Fruit fly (Drosophila melanogaster) whole organism, embryonic: Measurements from ENCODE around the gene Tfb4.

ENCODE experiments used
- Awh ChIP-seq: fragments of 200-800 bp; sonication (Bioruptor generic); IDR thresholded peaks from 2 replicates; pipeline ENCODE4, ENCODE4 v1.3.6; 2022; ENCODE audit warnings: missing biosample characterization, missing genetic modification characterization
- Bdp1 ChIP-seq: fragments of 200-800 bp; sonication (Bioruptor generic); optimal IDR thresholded peaks from 3 replicates; lab custom pipeline; 2016; ENCODE audit warnings: missing biosample characterization, missing genetic modification characterization
- C15 ChIP-seq: fragments of 200-800 bp; sonication (Bioruptor generic); IDR thresholded peaks from 3 replicates; pipeline ENCODE4 v1.3.6; 2022; ENCODE audit warnings: missing biosample characterization, missing genetic modification characterization
- CG10209 ChIP-seq: fragments of 200-800 bp; sonication (Bioruptor generic); optimal IDR thresholded peaks from 3 replicates; lab custom pipeline; 2017; ENCODE audit warnings: missing biosample characterization, mild to moderate bottlenecking, missing genetic modification characterization, missing genetic modification reagents
- CG10543 ChIP-seq: fragments of 200-800 bp; sonication (Bioruptor generic); optimal IDR thresholded peaks from 3 replicates; lab custom pipeline; 2017; ENCODE audit warnings: missing biosample characterization, mild to moderate bottlenecking, missing genetic modification characterization, moderate library complexity
- CG13775 ChIP-seq: fragments of 200-800 bp; sonication (Bioruptor generic); optimal IDR thresholded peaks from 3 replicates; lab custom pipeline; 2017; ENCODE audit warnings: missing biosample characterization, mild to moderate bottlenecking, missing genetic modification characterization
- CG14667 ChIP-seq: fragments of 200-800 bp; sonication (Bioruptor generic); IDR thresholded peaks from 2 replicates; pipeline ENCODE4 v1.3.6; 2022; ENCODE audit warnings: missing biosample characterization, missing genetic modification characterization
- CG15601 ChIP-seq: fragments of 200-800 bp; sonication (Bioruptor generic); optimal IDR thresholded peaks from 3 replicates; lab custom pipeline; 2019; ENCODE audit warnings: missing biosample characterization, mild to moderate bottlenecking, missing genetic modification characterization, moderate library complexity
- CG17328 ChIP-seq: fragments of 200-800 bp; sonication (Bioruptor generic); IDR thresholded peaks from 2 replicates; pipeline ENCODE4 v1.3.6; 2022; ENCODE audit warnings: missing biosample characterization, missing genetic modification characterization
- CG17829 ChIP-seq: fragments of 200-800 bp; optimal IDR thresholded peaks from 2 replicates; lab custom pipeline; 2019; ENCODE audit warnings: missing biosample characterization, mild to moderate bottlenecking, missing genetic modification characterization, moderate library complexity
- CG1792 ChIP-seq: fragments of 200-800 bp; sonication (Bioruptor generic); optimal IDR thresholded peaks from 2 replicates; lab custom pipeline; 2016; ENCODE audit warnings: missing biosample characterization, missing genetic modification characterization
- CG18619 ChIP-seq: fragments of 200-800 bp; sonication (Bioruptor generic); optimal IDR thresholded peaks from 3 replicates; lab custom pipeline; 2017; ENCODE audit warnings: missing biosample characterization, mild to moderate bottlenecking, missing genetic modification characterization
- CG3065 ChIP-seq: fragments of 200-800 bp; sonication (Bioruptor generic); optimal IDR thresholded peaks from 2 replicates; lab custom pipeline; 2016; ENCODE audit warnings: missing biosample characterization, missing genetic modification characterization
- CG31441 ChIP-seq: fragments of 200-800 bp; sonication (Bioruptor generic); IDR thresholded peaks from 2 replicates; pipeline ENCODE4 v1.3.6; 2022; ENCODE audit warnings: missing biosample characterization, missing genetic modification characterization
- CG32767 ChIP-seq: fragments of 200-800 bp; sonication (Bioruptor generic); IDR thresholded peaks from 2 replicates; pipeline ENCODE4 v1.3.6; 2022; ENCODE audit warnings: missing biosample characterization, missing genetic modification characterization
- CG33557 ChIP-seq: fragments of 200-800 bp; sonication (Bioruptor generic); optimal IDR thresholded peaks from 2 replicates; lab custom pipeline; 2019; ENCODE audit warnings: missing biosample characterization, mild to moderate bottlenecking, missing genetic modification characterization, moderate library complexity
- CG34224 ChIP-seq: fragments of 200-800 bp; sonication (Bioruptor generic); IDR thresholded peaks from 3 replicates; pipeline ENCODE4 v1.3.6; 2022; ENCODE audit warnings: missing biosample characterization, missing genetic modification characterization; ENCODE audit not compliant: partially characterized antibody
- CG34376 ChIP-seq: fragments of 200-800 bp; sonication (Bioruptor generic); optimal IDR thresholded peaks from 2 replicates; lab custom pipeline; 2018; ENCODE audit warnings: missing biosample characterization, mild to moderate bottlenecking, missing genetic modification characterization
- CG4424 ChIP-seq: fragments of 200-800 bp; sonication (Bioruptor generic); optimal IDR thresholded peaks from 3 replicates; lab custom pipeline; 2016; ENCODE audit warnings: missing biosample characterization, missing genetic modification characterization
- CG6654 ChIP-seq: fragments of 200-800 bp; sonication (Bioruptor generic); optimal IDR thresholded peaks from 2 replicates; lab custom pipeline; 2017; ENCODE audit warnings: missing biosample characterization, mild to moderate bottlenecking, missing genetic modification characterization
- CG7357 ChIP-seq: fragments of 200-800 bp; sonication (Bioruptor generic); IDR thresholded peaks from 3 replicates; pipeline ENCODE4 v1.3.6; 2022; ENCODE audit warnings: missing biosample characterization, missing genetic modification characterization
- CG7987 ChIP-seq: fragments of 200-800 bp; sonication (Bioruptor generic); optimal IDR thresholded peaks from 2 replicates; lab custom pipeline; 2018; ENCODE audit warnings: missing biosample characterization, mild to moderate bottlenecking, missing genetic modification characterization, moderate library complexity
- CoRest ChIP-seq: fragments of 200-800 bp; sonication (Bioruptor generic); optimal IDR thresholded peaks from 3 replicates; lab custom pipeline; 2018; ENCODE audit warnings: missing biosample characterization, mild to moderate bottlenecking, missing genetic modification characterization, moderate library complexity
- Dad ChIP-seq: fragments of 200-800 bp; sonication (Bioruptor generic); optimal IDR thresholded peaks from 3 replicates; lab custom pipeline; 2016; ENCODE audit warnings: missing biosample characterization, missing genetic modification characterization
- Dfd ChIP-seq, 2 experiments: fragments of >200 bp; optimal IDR thresholded peaks; 2 replicates each; lab custom pipeline; 2017; ENCODE audit warnings: missing biosample characterization in 2 of 2, missing genetic modification characterization in 2 of 2
- Dp ChIP-seq: fragments of 200-800 bp; sonication (Bioruptor generic); optimal IDR thresholded peaks from 2 replicates; lab custom pipeline; 2018; ENCODE audit warnings: missing biosample characterization, mild to moderate bottlenecking, missing genetic modification characterization, moderate library complexity
- E2f1 ChIP-seq: fragments of 200-800 bp; sonication (Bioruptor generic); IDR thresholded peaks from 2 replicates; pipeline ENCODE4 v1.3.6; 2022; ENCODE audit warnings: missing biosample characterization, missing genetic modification characterization
- Fer2 ChIP-seq: fragments of 200-800 bp; sonication (Bioruptor generic); optimal IDR thresholded peaks from 2 replicates; lab custom pipeline; 2018; ENCODE audit warnings: missing biosample characterization, mild to moderate bottlenecking, missing genetic modification characterization, moderate library complexity
- Fer3 ChIP-seq: fragments of 200-800 bp; sonication (Bioruptor generic); optimal IDR thresholded peaks from 2 replicates; lab custom pipeline; 2018; ENCODE audit warnings: missing biosample characterization, mild to moderate bottlenecking, missing genetic modification characterization, moderate library complexity
- GATAe ChIP-seq: fragments of 200-800 bp; sonication (Bioruptor generic); conservative IDR thresholded peaks from 2 replicates; pipeline ENCODE4 v1.3.6; 2022; ENCODE audit warnings: missing biosample characterization, missing genetic modification characterization
- H15 ChIP-seq: fragments of 200-800 bp; sonication (Bioruptor generic); IDR thresholded peaks from 3 replicates; pipeline ENCODE4 v1.3.6; 2022; ENCODE audit warnings: missing biosample characterization, missing genetic modification characterization
- Hey ChIP-seq: fragments of 200-800 bp; sonication (Bioruptor generic); optimal IDR thresholded peaks from 3 replicates; lab custom pipeline; 2018; ENCODE audit warnings: missing biosample characterization, mild to moderate bottlenecking, missing genetic modification characterization
- Mrtf ChIP-seq: fragments of 200-800 bp; sonication (Bioruptor generic); IDR thresholded peaks from 3 replicates; pipeline ENCODE4 v1.3.6; 2022; ENCODE audit warnings: missing biosample characterization, missing genetic modification characterization
- abd-A ChIP-seq: fragments of 200-800 bp; sonication (Bioruptor generic); optimal IDR thresholded peaks from 3 replicates; lab custom pipeline; 2019; ENCODE audit warnings: missing biosample characterization, mild to moderate bottlenecking, missing genetic modification characterization, moderate library complexity
- ato ChIP-seq: fragments of 200-800 bp; sonication (Bioruptor generic); IDR thresholded peaks from 2 replicates; pipeline ENCODE4 v1.3.6; 2022; ENCODE audit warnings: missing biosample characterization, missing genetic modification characterization; ENCODE audit not compliant: partially characterized antibody
- dan ChIP-seq: fragments of 200-800 bp; sonication (Bioruptor generic); IDR thresholded peaks from 2 replicates; pipeline ENCODE4 v1.3.6; 2022; ENCODE audit warnings: missing biosample characterization, missing genetic modification characterization
- danr ChIP-seq: fragments of 200-800 bp; sonication (Bioruptor generic); IDR thresholded peaks from 2 replicates; pipeline ENCODE4 v1.3.6; 2022; ENCODE audit warnings: missing biosample characterization, missing genetic modification characterization
- grn ChIP-seq: fragments of 200-800 bp; sonication (Bioruptor generic); optimal IDR thresholded peaks from 3 replicates; lab custom pipeline; 2017; ENCODE audit warnings: missing biosample characterization, missing genetic modification characterization
- hth ChIP-seq: fragments of >200 bp; optimal IDR thresholded peaks from 2 replicates; lab custom pipeline; 2017; ENCODE audit warnings: inconsistent platforms
- kay ChIP-seq: fragments of 200-800 bp; sonication (Bioruptor generic); optimal IDR thresholded peaks from 2 replicates; lab custom pipeline; 2016; ENCODE audit warnings: missing biosample characterization, missing genetic modification characterization
- otp ChIP-seq: fragments of 200-800 bp; sonication (Bioruptor generic); IDR thresholded peaks from 3 replicates; pipeline ENCODE4, ENCODE4 v1.3.6; 2022; ENCODE audit warnings: missing biosample characterization, missing genetic modification characterization
- pfk ChIP-seq: fragments of 200-800 bp; sonication (Bioruptor generic); optimal IDR thresholded peaks from 2 replicates; lab custom pipeline; 2018; ENCODE audit warnings: missing biosample characterization, mild to moderate bottlenecking, missing genetic modification characterization, moderate library complexity
- ranshi ChIP-seq: fragments of 200-800 bp; sonication (Bioruptor generic); IDR thresholded peaks from 2 replicates; pipeline ENCODE4 v1.3.6; 2022; ENCODE audit warnings: missing biosample characterization, missing genetic modification characterization
- rib ChIP-seq: fragments of 200-800 bp; sonication (Bioruptor generic); IDR thresholded peaks from 2 replicates; pipeline ENCODE4 v1.3.6; 2022; ENCODE audit warnings: missing biosample characterization, missing genetic modification characterization
- run ChIP-seq: fragments of 200-800 bp; sonication (Bioruptor generic); optimal IDR thresholded peaks from 3 replicates; lab custom pipeline; 2018; ENCODE audit warnings: missing biosample characterization, mild to moderate bottlenecking, missing genetic modification characterization
- usp ChIP-seq: fragments of >200 bp; optimal IDR thresholded peaks from 2 replicates; lab custom pipeline; 2017; ENCODE audit warnings: missing biosample characterization, missing genetic modification characterization

Tfb4 gene

DNA sequence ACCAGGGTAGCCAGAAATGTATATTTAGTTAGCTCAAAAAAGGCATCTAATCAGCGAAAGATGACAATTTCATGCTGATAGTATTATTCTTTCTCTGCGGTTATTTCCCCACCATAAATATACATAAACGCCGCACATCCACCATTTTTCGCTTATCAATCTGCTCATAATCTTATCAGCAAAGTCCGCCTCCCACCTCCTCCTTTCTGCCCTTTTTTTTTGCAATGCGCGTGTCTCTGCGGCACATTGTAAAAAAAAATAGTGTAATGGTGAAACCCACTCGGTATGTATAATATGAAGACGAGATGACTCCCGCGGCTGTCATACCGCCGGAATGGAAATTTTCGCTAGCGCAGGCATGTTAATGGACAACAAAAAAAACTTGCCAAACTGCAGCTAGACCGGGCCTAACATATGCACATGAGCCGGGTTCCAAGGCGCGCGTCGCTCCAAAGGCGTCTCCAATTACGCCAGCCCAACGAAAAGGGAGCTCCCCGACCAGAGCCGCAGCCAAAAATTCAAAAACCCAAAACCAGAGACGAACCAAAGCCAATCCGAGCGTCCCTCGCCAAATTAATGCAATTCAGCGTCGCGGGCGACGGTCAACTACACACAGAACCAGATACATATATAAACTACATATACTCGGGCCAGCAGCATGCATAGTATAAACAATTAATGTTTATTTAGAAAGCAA, 30.1 kb downstream of the Tfb4 start (continued):
- TF ChIP-seq grn (GFP tag; lab: Kevin White, UChicago) (peak; percentile 42), CG34376 (GFP tag; lab: Kevin White, UChicago) (peak; percentile 23), ato (GFP tag; lab: Robert Waterston, UW) (no peak), GATAe (GFP tag; lab: Robert Waterston, UW) (peak; percentile 95), Hey (tag; lab: Kevin White, UChicago) (peak; percentile 60), CG15601 (no peak)

DNA sequence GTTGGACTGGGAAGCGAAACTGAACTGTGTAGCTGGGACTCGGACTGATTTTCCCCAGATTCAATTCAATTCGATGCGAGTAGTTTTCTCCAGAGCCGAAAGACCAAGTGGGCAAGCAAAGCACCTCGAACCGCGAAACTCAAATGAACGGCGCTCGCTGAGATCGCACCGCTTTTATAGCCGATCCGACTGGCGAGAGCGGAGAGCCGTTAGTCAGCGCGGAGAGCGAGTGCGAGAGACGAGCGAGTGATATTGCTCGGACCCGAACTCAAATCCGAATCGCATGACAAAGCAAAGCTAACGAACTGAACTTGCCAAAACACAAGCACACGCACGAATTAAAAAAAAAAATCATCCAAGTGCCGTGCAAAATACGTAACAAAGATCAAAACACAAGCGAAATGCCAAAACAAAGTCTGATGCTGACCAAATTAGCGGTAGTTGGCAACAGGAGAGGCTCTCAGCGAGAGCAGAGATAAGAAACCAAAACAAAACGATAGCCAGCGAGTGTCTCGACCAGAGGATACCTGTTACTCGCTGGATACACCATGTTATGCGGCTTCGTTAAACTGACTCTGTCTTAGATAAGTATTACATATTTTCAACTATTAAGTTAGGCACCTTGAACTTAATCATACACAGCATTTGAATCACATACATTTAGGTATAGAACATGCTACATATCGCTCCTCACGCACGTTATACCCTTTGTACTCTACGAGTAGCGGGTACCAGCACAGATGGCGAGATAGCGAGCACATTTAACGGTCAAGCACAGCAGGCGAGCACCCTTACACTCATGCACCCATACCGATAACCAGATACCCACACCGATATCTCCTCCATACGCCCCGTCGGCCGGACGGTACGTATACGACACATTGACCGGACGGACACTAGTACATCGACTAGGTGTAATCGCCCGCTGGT, 31.3 kb downstream of the Tfb4 start:
- TF ChIP-seq CG31441 (GFP tag; lab: Robert Waterston, UW), result peak; percentile 73
- TF ChIP-seq Fer3 (tag; lab: Kevin White, UChicago), result peak; percentile 72
- peak; percentile 21 for TF ChIP-seq CG17829
- TF ChIP-seq Fer2 (tag; lab: Kevin White, UChicago), result no peak
- peak; percentile 79 for TF ChIP-seq ranshi (GFP tag; lab: Robert Waterston, UW)
- no peak for TF ChIP-seq Dp (GFP tag; lab: Kevin White, UChicago)
- peak; percentile 74; the same call in 1 of the 3 replicates for TF ChIP-seq C15 (GFP tag; lab: Robert Waterston, UW)
- TF ChIP-seq CG7987 (GFP tag; lab: Kevin White, UChicago), result peak; percentile 9
- TF ChIP-seq otp (GFP tag; lab: Robert Waterston, UW), result peak; percentile 40; the same call in 1 of the 3 replicates
- peak; percentile 28 for TF ChIP-seq CG6654 (GFP tag; lab: Kevin White, UChicago)
- peak; percentile 63 for TF ChIP-seq CG7357 (GFP tag; lab: Robert Waterston, UW)
- TF ChIP-seq CG14667, result no peak; the same call in 1 of the 2 replicates
- peak; percentile 96; the same call in 1 of the 2 replicates for TF ChIP-seq rib (GFP tag; lab: Robert Waterston, UW)
- TF ChIP-seq H15 (GFP tag; lab: Robert Waterston, UW), result peak; percentile 47; the same call in 2 of the 3 replicates
- TF ChIP-seq CG32767 (GFP tag; lab: Robert Waterston, UW), result peak; percentile 63
- TF ChIP-seq CG17328 (GFP tag; lab: Robert Waterston, UW), result peak; percentile 62
- TF ChIP-seq pfk (GFP tag; lab: Kevin White, UChicago), result no peak
- peak; percentile 54; the same call in 2 of the 3 replicates for TF ChIP-seq Mrtf (GFP tag; lab: Robert Waterston, UW)
- no peak for TF ChIP-seq CG33557
- no peak for TF ChIP-seq run (tag; lab: Kevin White, UChicago)
- TF ChIP-seq CG4424 (GFP tag; lab: Kevin White, UChicago), result peak; percentile 54
- TF ChIP-seq CG3065 (GFP tag; lab: Kevin White, UChicago), result no peak
- peak; percentile 50; the same call in 2 of the 3 replicates for TF ChIP-seq CG34224
- peak; percentile 71 for TF ChIP-seq CoRest (tag; lab: Kevin White, UChicago)
- no peak for TF ChIP-seq abd-A (tag; lab: Kevin White, UChicago)
- TF ChIP-seq danr (GFP tag; lab: Robert Waterston, UW), result peak; percentile 65; the same call in 1 of the 2 replicates
- no peak for TF ChIP-seq Dfd (GFP tag; optimal IDR thresholded peaks at IDR 0.05; lab: Kevin White, UChicago)
- peak; percentile 72 for TF ChIP-seq CG13775 (GFP tag; lab: Kevin White, UChicago)
- peak; percentile 9 for TF ChIP-seq CG1792
- TF ChIP-seq CG10209 (GFP tag; lab: Kevin White, UChicago), result peak; percentile 72
- peak; percentile 61 for TF ChIP-seq kay
- peak; percentile 36; the same call in 1 of the 2 replicates for TF ChIP-seq Awh (GFP tag; lab: Robert Waterston, UW)
- peak; percentile 62 for TF ChIP-seq Bdp1 (GFP tag; lab: Kevin White, UChicago)
- TF ChIP-seq Dad (GFP tag; lab: Kevin White, UChicago), result peak; percentile 18
- no peak for TF ChIP-seq usp (GFP tag; lab: Kevin White, UChicago)
- 0 out of 2 replicates have a peak, but pooled peaks have one; percentile 21 for TF ChIP-seq dan (GFP tag; lab: Robert Waterston, UW)
- no peak for TF ChIP-seq hth
- TF ChIP-seq CG10543 (GFP tag; lab: Kevin White, UChicago), result peak; percentile 59
- peak; percentile 79 for TF ChIP-seq CG18619 (GFP tag; lab: Kevin White, UChicago)
- TF ChIP-seq E2f1 (GFP tag; lab: Robert Waterston, UW), result peak; percentile 75
